Fruit fly (Drosophila melanogaster) whole organism, embryonic: ENCODE results near the gene ric8a.
A peak's percentile ranks its signal among the peaks of the same experiment; 100 is the strongest.

ENCODE experiments used
- Atf3 ChIP-seq: fragments of 200-800 bp; sonication (Bioruptor generic); optimal IDR thresholded peaks from 3 replicates; lab custom pipeline; 2016; ENCODE audit warnings: missing biosample characterization, missing genetic modification characterization
- CG10979 ChIP-seq: fragments of 200-800 bp; sonication (Bioruptor generic); optimal IDR thresholded peaks from 2 replicates; lab custom pipeline; 2018; ENCODE audit warnings: missing biosample characterization, mild to moderate bottlenecking, missing genetic modification characterization, moderate library complexity
- CG14050 ChIP-seq: fragments of 200-800 bp; sonication (Bioruptor generic); IDR thresholded peaks from 3 replicates; pipeline ENCODE4 v1.3.6; 2022; ENCODE audit warnings: missing biosample characterization, missing genetic modification characterization
- CG14710 ChIP-seq: fragments of 200-800 bp; sonication (Bioruptor generic); optimal IDR thresholded peaks from 3 replicates; lab custom pipeline; 2019; ENCODE audit warnings: missing biosample characterization, mild to moderate bottlenecking, missing genetic modification characterization, moderate library complexity
- CG1647 ChIP-seq: fragments of 200-800 bp; sonication (Bioruptor generic); optimal IDR thresholded peaks from 3 replicates; lab custom pipeline; 2016; ENCODE audit warnings: missing biosample characterization, missing genetic modification characterization
- CG17328 ChIP-seq: fragments of 200-800 bp; sonication (Bioruptor generic); IDR thresholded peaks from 2 replicates; pipeline ENCODE4 v1.3.6; 2022; ENCODE audit warnings: missing biosample characterization, missing genetic modification characterization
- CG1832 ChIP-seq: fragments of 200-800 bp; sonication (Bioruptor generic); optimal IDR thresholded peaks from 2 replicates; lab custom pipeline; 2017; ENCODE audit warnings: missing biosample characterization, mild to moderate bottlenecking, missing genetic modification characterization, inconsistent platforms
- CG18619 ChIP-seq: fragments of 200-800 bp; sonication (Bioruptor generic); optimal IDR thresholded peaks from 3 replicates; lab custom pipeline; 2017; ENCODE audit warnings: missing biosample characterization, mild to moderate bottlenecking, missing genetic modification characterization
- CG32532 ChIP-seq: fragments of 200-800 bp; sonication (Bioruptor generic); IDR thresholded peaks from 2 replicates; pipeline ENCODE4 v1.3.6; 2022; ENCODE audit warnings: missing biosample characterization, missing genetic modification characterization
- CG33213 ChIP-seq: fragments of 200-800 bp; sonication (Bioruptor generic); optimal IDR thresholded peaks from 3 replicates; lab custom pipeline; 2016; ENCODE audit warnings: missing biosample characterization, missing genetic modification characterization
- CG3407 ChIP-seq: fragments of 200-800 bp; sonication (Bioruptor generic); optimal IDR thresholded peaks from 2 replicates; lab custom pipeline; 2018; ENCODE audit warnings: missing biosample characterization, mild to moderate bottlenecking, missing genetic modification characterization
- CG3995 ChIP-seq: fragments of 200-800 bp; sonication (Bioruptor generic); optimal IDR thresholded peaks from 3 replicates; lab custom pipeline; 2016; ENCODE audit warnings: missing biosample characterization, missing genetic modification characterization
- CG4424 ChIP-seq: fragments of 200-800 bp; sonication (Bioruptor generic); optimal IDR thresholded peaks from 3 replicates; lab custom pipeline; 2016; ENCODE audit warnings: missing biosample characterization, missing genetic modification characterization
- CG5245 ChIP-seq: fragments of 200-800 bp; sonication (Bioruptor generic); optimal IDR thresholded peaks from 3 replicates; lab custom pipeline; 2016; ENCODE audit warnings: missing biosample characterization, missing genetic modification characterization
- CG6689 ChIP-seq: fragments of 200-800 bp; sonication (Bioruptor generic); IDR thresholded peaks from 2 replicates; pipeline ENCODE4 v1.3.6; 2022; ENCODE audit warnings: missing biosample characterization, missing genetic modification characterization
- CG7745 ChIP-seq: fragments of 200-800 bp; sonication (Bioruptor generic); optimal IDR thresholded peaks from 2 replicates; lab custom pipeline; 2018; ENCODE audit warnings: missing biosample characterization, mild to moderate bottlenecking, missing genetic modification characterization, moderate library complexity
- CG7963 ChIP-seq: fragments of 200-800 bp; sonication (Bioruptor generic); IDR thresholded peaks from 3 replicates; pipeline ENCODE4 v1.3.6; 2022; ENCODE audit warnings: missing biosample characterization, missing genetic modification characterization; ENCODE audit not compliant: partially characterized antibody
- CG8765 ChIP-seq: fragments of 200-800 bp; sonication (Bioruptor generic); IDR thresholded peaks from 2 replicates; pipeline ENCODE4 v1.3.6; 2022; ENCODE audit warnings: missing biosample characterization, missing genetic modification characterization
- CHES-1-like ChIP-seq: fragments of 200-800 bp; sonication (Bioruptor generic); optimal IDR thresholded peaks from 2 replicates; lab custom pipeline; 2016; ENCODE audit warnings: missing biosample characterization, missing genetic modification characterization
- Camta ChIP-seq: fragments of 200-800 bp; sonication (Bioruptor generic); optimal IDR thresholded peaks from 2 replicates; lab custom pipeline; 2016; ENCODE audit warnings: missing biosample characterization, missing genetic modification characterization
- Dip2 ChIP-seq: fragments of 200-800 bp; sonication (Bioruptor generic); IDR thresholded peaks from 2 replicates; pipeline ENCODE4 v1.3.6; 2022; ENCODE audit warnings: missing biosample characterization, missing genetic modification characterization
- Dp ChIP-seq: fragments of 200-800 bp; sonication (Bioruptor generic); optimal IDR thresholded peaks from 2 replicates; lab custom pipeline; 2018; ENCODE audit warnings: missing biosample characterization, mild to moderate bottlenecking, missing genetic modification characterization, moderate library complexity
- Drgx ChIP-seq: fragments of 200-800 bp; sonication (Bioruptor generic); IDR thresholded peaks from 2 replicates; pipeline ENCODE4 v1.3.6; 2022; ENCODE audit warnings: missing biosample characterization, missing genetic modification characterization
- Ets97D ChIP-seq: fragments of 200-800 bp; sonication (Bioruptor generic); optimal IDR thresholded peaks from 3 replicates; lab custom pipeline; 2016; ENCODE audit warnings: missing biosample characterization, missing genetic modification characterization
- HHEX ChIP-seq: fragments of 200-800 bp; sonication (Bioruptor generic); optimal IDR thresholded peaks from 3 replicates; lab custom pipeline; 2017; ENCODE audit warnings: missing biosample characterization, mild to moderate bottlenecking, missing genetic modification characterization, missing genetic modification reagents
- HLH4C ChIP-seq: fragments of 200-800 bp; sonication (Bioruptor generic); IDR thresholded peaks from 3 replicates; pipeline ENCODE4 v1.3.6; 2022; ENCODE audit warnings: missing biosample characterization, missing genetic modification characterization; ENCODE audit not compliant: partially characterized antibody
- Max ChIP-seq: fragments of 200-800 bp; sonication (Bioruptor generic); optimal IDR thresholded peaks from 2 replicates; lab custom pipeline; 2016; ENCODE audit warnings: missing biosample characterization, mild to moderate bottlenecking, missing genetic modification characterization
- amos ChIP-seq: fragments of 200-800 bp; sonication (Bioruptor generic); IDR thresholded peaks from 2 replicates; pipeline ENCODE4 v1.3.6; 2022; ENCODE audit warnings: missing biosample characterization, missing genetic modification characterization; ENCODE audit not compliant: partially characterized antibody
- ap ChIP-seq: fragments of 200-800 bp; sonication (Bioruptor generic); IDR thresholded peaks from 2 replicates; pipeline ENCODE4 v1.3.6; 2022; ENCODE audit warnings: missing biosample characterization, missing genetic modification characterization
- ara ChIP-seq: fragments of 200-800 bp; sonication (Bioruptor generic); IDR thresholded peaks from 2 replicates; pipeline ENCODE4 v1.3.6; 2022; ENCODE audit warnings: missing biosample characterization, missing genetic modification characterization
- ase ChIP-seq: fragments of 200-800 bp; sonication (Bioruptor generic); IDR thresholded peaks from 3 replicates; pipeline ENCODE4 v1.3.6; 2022; ENCODE audit warnings: missing biosample characterization, missing genetic modification characterization
- bigmax ChIP-seq: fragments of 200-800 bp; sonication (Bioruptor generic); optimal IDR thresholded peaks from 2 replicates; lab custom pipeline; 2018; ENCODE audit warnings: missing biosample characterization, mild to moderate bottlenecking, missing genetic modification characterization
- crol ChIP-seq: fragments of 200-800 bp; sonication (Bioruptor generic); IDR thresholded peaks from 2 replicates; pipeline ENCODE4 v1.3.6; 2022; ENCODE audit warnings: missing biosample characterization, missing genetic modification characterization
- dmrt11E ChIP-seq: fragments of 200-800 bp; sonication (Bioruptor generic); optimal IDR thresholded peaks from 3 replicates; lab custom pipeline; 2018; ENCODE audit warnings: missing biosample characterization, mild to moderate bottlenecking, missing genetic modification characterization, moderate library complexity
- dpn ChIP-seq, 2 experiments: fragments of 200-800 bp; sonication (Bioruptor generic); optimal IDR thresholded peaks; 3 replicates each; lab custom pipeline; 2016; ENCODE audit warnings: missing biosample characterization in 2 of 2, missing genetic modification characterization in 2 of 2
- en ChIP-seq: fragments of 200-800 bp; sonication (Bioruptor generic); optimal IDR thresholded peaks from 2 replicates; lab custom pipeline; 2016; ENCODE audit warnings: missing biosample characterization, missing genetic modification characterization
- esg ChIP-seq: fragments of 200-800 bp; sonication (Bioruptor generic); conservative IDR thresholded peaks from 2 replicates; pipeline ENCODE4 v1.3.6; 2022; ENCODE audit warnings: missing biosample characterization, missing genetic modification characterization
- eve ChIP-seq, 2 experiments: fragments of >200 bp; optimal IDR thresholded peaks; 2 replicates each; lab custom pipeline; 2017; ENCODE audit warnings: missing biosample characterization in 2 of 2, missing genetic modification characterization in 2 of 2
- fd102C ChIP-seq: fragments of 200-800 bp; sonication (Bioruptor generic); optimal IDR thresholded peaks from 2 replicates; lab custom pipeline; 2018; ENCODE audit warnings: missing biosample characterization, mild to moderate bottlenecking, missing genetic modification characterization, moderate library complexity
- gsb-n ChIP-seq: fragments of 200-800 bp; sonication (Bioruptor generic); optimal IDR thresholded peaks from 3 replicates; lab custom pipeline; 2018; ENCODE audit warnings: missing biosample characterization, mild to moderate bottlenecking, missing genetic modification characterization
- lmd ChIP-seq: fragments of 200-800 bp; sonication (Bioruptor generic); IDR thresholded peaks from 2 replicates; pipeline ENCODE4 v1.3.6; 2022; ENCODE audit warnings: missing biosample characterization, missing genetic modification characterization
- lola ChIP-seq, 3 experiments: fragments of >200 bp in 2 of 3; fragments of 200-800 bp in 1 of 3; sonication (Bioruptor generic) in 1 of 3; optimal IDR thresholded peaks; 2 replicates each; lab custom pipeline; 2017 to 2019; ENCODE audit warnings: missing biosample characterization in 3 of 3, missing genetic modification characterization in 3 of 3, mild to moderate bottlenecking in 1 of 3, moderate library complexity in 1 of 3
- phol ChIP-seq: fragments of 200-800 bp; sonication (Bioruptor generic); optimal IDR thresholded peaks from 3 replicates; lab custom pipeline; 2018; ENCODE audit warnings: missing biosample characterization, mild to moderate bottlenecking, missing genetic modification characterization, moderate library complexity
- repo ChIP-seq: fragments of 200-800 bp; sonication (Bioruptor generic); optimal IDR thresholded peaks from 2 replicates; lab custom pipeline; 2016; ENCODE audit warnings: missing biosample characterization, missing genetic modification characterization
- stc ChIP-seq: fragments of 200-800 bp; sonication (Bioruptor generic); IDR thresholded peaks from 2 replicates; pipeline ENCODE4 v1.3.6; 2022; ENCODE audit warnings: missing biosample characterization, missing genetic modification characterization
- tap ChIP-seq: fragments of 200-800 bp; optimal IDR thresholded peaks from 3 replicates; lab custom pipeline; 2019; ENCODE audit warnings: missing biosample characterization, mild to moderate bottlenecking, missing genetic modification characterization, moderate library complexity
- tin ChIP-seq: fragments of 200-800 bp; sonication (Bioruptor generic); optimal IDR thresholded peaks from 3 replicates; lab custom pipeline; 2016; ENCODE audit warnings: missing biosample characterization, missing genetic modification characterization
- trh ChIP-seq: fragments of 200-800 bp; sonication (Bioruptor generic); optimal IDR thresholded peaks from 2 replicates; lab custom pipeline; 2016; ENCODE audit warnings: missing biosample characterization, missing genetic modification characterization
- ttk ChIP-seq: fragments of 200-800 bp; sonication (Bioruptor generic); IDR thresholded peaks from 2 replicates; pipeline ENCODE4 v2.1.2; 2022; ENCODE audit warnings: missing biosample characterization, missing genetic modification characterization
- vnd ChIP-seq: fragments of 200-800 bp; sonication (Bioruptor generic); IDR thresholded peaks from 3 replicates; pipeline ENCODE4 v1.3.6; 2022; ENCODE audit warnings: missing biosample characterization, missing genetic modification characterization; ENCODE audit not compliant: partially characterized antibody
- zf30C ChIP-seq: fragments of 200-800 bp; sonication (Bioruptor generic); optimal IDR thresholded peaks from 3 replicates; lab custom pipeline; 2018; ENCODE audit warnings: missing biosample characterization, mild to moderate bottlenecking, missing genetic modification characterization

ric8a gene

dm6 chrX:9248040-9248439 is 7.9 kb upstream of the ric8a start (continued):
- TF ChIP-seq CG10979 (tag; lab: Kevin White, UChicago), result peak; percentile 53
- TF ChIP-seq crol, result no peak
- TF ChIP-seq CG5245 (GFP tag; lab: Kevin White, UChicago), result no peak
- TF ChIP-seq fd102C, result peak; percentile 27
- no peak for TF ChIP-seq CG7745
- peak; percentile 40 for TF ChIP-seq phol (tag; lab: Kevin White, UChicago)
- TF ChIP-seq CG17328 (GFP tag; lab: Robert Waterston, UW), result peak; percentile 46; the same call in 1 of the 2 replicates
- no peak for TF ChIP-seq en (GFP tag; lab: Kevin White, UChicago)
- peak; percentile 69 for TF ChIP-seq zf30C (GFP tag; lab: Kevin White, UChicago)
- TF ChIP-seq ase, result no peak
- no peak for TF ChIP-seq Dp (GFP tag; lab: Kevin White, UChicago)
- TF ChIP-seq Ets97D (GFP tag; lab: Kevin White, UChicago), result no peak
- peak; percentile 62 for TF ChIP-seq dmrt11E
- no peak for TF ChIP-seq dpn (GFP tag; optimal IDR thresholded peaks at IDR 0.05; lab: Kevin White, UChicago)
- no peak for TF ChIP-seq trh (GFP tag; lab: Kevin White, UChicago)
- no peak for TF ChIP-seq bigmax (GFP tag; lab: Kevin White, UChicago)
- no peak for TF ChIP-seq CHES-1-like
- peak; percentile 15; the same call in 1 of the 2 replicates for TF ChIP-seq lmd
- no peak for TF ChIP-seq CG3995 (GFP tag; lab: Kevin White, UChicago)
- TF ChIP-seq eve (GFP tag; optimal IDR thresholded peaks at IDR 0.05; lab: Kevin White, UChicago), result no peak
- TF ChIP-seq tin, result peak; percentile 21
- TF ChIP-seq esg (GFP tag; lab: Robert Waterston, UW), result peak; percentile 12; the same call in 1 of the 2 replicates
- peak in 1 of 3 experiments; percentile 39 for TF ChIP-seq lola (GFP tag; optimal IDR thresholded peaks at IDR 0.05; lab: Kevin White, UChicago)
- no peak for TF ChIP-seq vnd (GFP tag; lab: Robert Waterston, UW)
- no peak; the same call in 1 of the 2 replicates for TF ChIP-seq CG8765 (GFP tag; lab: Robert Waterston, UW)
- TF ChIP-seq amos (GFP tag; lab: Robert Waterston, UW), result no peak
- TF ChIP-seq Dip2, result no peak
- no peak for TF ChIP-seq HLH4C
- TF ChIP-seq ara, result peak; percentile 53; the same call in 1 of the 2 replicates
- no peak for TF ChIP-seq Camta
- peak; percentile 39; the same call in 1 of the 2 replicates for TF ChIP-seq Drgx (GFP tag; lab: Robert Waterston, UW)
- TF ChIP-seq CG32532 (GFP tag; lab: Robert Waterston, UW), result peak; percentile 39; the same call in 1 of the 2 replicates
- no peak for TF ChIP-seq tap (tag; lab: Kevin White, UChicago)
- no peak for TF ChIP-seq CG18619 (GFP tag; lab: Kevin White, UChicago)
- no peak for TF ChIP-seq ap (GFP tag; lab: Robert Waterston, UW)
- TF ChIP-seq ttk (GFP tag; lab: Robert Waterston, UW), result no peak
- TF ChIP-seq gsb-n (tag; lab: Kevin White, UChicago), result peak; percentile 21
- TF ChIP-seq CG4424 (GFP tag; lab: Kevin White, UChicago), result peak; percentile 9
- TF ChIP-seq CG1647, result no peak
- no peak for TF ChIP-seq CG33213 (GFP tag; lab: Kevin White, UChicago)
- no peak for TF ChIP-seq CG14050
- TF ChIP-seq CG7963 (GFP tag; lab: Robert Waterston, UW), result no peak
- TF ChIP-seq CG14710 (tag; lab: Kevin White, UChicago), result peak; percentile 7
- TF ChIP-seq Max (GFP tag; lab: Kevin White, UChicago), result no peak
- no peak for TF ChIP-seq CG3407 (GFP tag; lab: Kevin White, UChicago)
- TF ChIP-seq CG1832 (GFP tag; lab: Kevin White, UChicago), result no peak
- TF ChIP-seq CG6689, result no peak
- TF ChIP-seq Atf3, result no peak
- TF ChIP-seq stc (GFP tag; lab: Robert Waterston, UW), result no peak
- TF ChIP-seq repo (GFP tag; lab: Kevin White, UChicago), result no peak
- no peak for TF ChIP-seq HHEX (GFP tag; lab: Kevin White, UChicago)
